Fruit fly (Drosophila melanogaster) whole organism, embryonic: ENCODE results near the gene Rab5.

Experiments
- ATbp ChIP-seq: fragments of 200-800 bp; sonication (Bioruptor generic); optimal IDR thresholded peaks from 2 replicates; lab custom pipeline; 2017; ENCODE audit warnings: missing biosample characterization, mild to moderate bottlenecking, missing genetic modification characterization, missing genetic modification reagents
- CG10366 ChIP-seq: fragments of 200-800 bp; sonication (Bioruptor generic); IDR thresholded peaks from 2 replicates; pipeline ENCODE4 v1.3.6; 2022; ENCODE audit warnings: missing biosample characterization, missing genetic modification characterization
- CG10565 ChIP-seq: fragments of 200-800 bp; sonication (Bioruptor generic); optimal IDR thresholded peaks from 3 replicates; lab custom pipeline; 2016; ENCODE audit warnings: missing biosample characterization, mild to moderate bottlenecking, missing genetic modification characterization
- CG14965 ChIP-seq: fragments of 200-800 bp; sonication (Bioruptor generic); optimal IDR thresholded peaks from 2 replicates; lab custom pipeline; 2016; ENCODE audit warnings: missing biosample characterization, missing genetic modification characterization, borderline replicate concordance
- CG15269 ChIP-seq: fragments of 200-800 bp; sonication (Bioruptor generic); optimal IDR thresholded peaks from 2 replicates; lab custom pipeline; 2018; ENCODE audit warnings: missing biosample characterization, mild to moderate bottlenecking, missing genetic modification characterization, moderate library complexity
- CG15514 ChIP-seq: fragments of 200-800 bp; sonication (Bioruptor generic); optimal IDR thresholded peaks from 3 replicates; lab custom pipeline; 2017; ENCODE audit warnings: missing biosample characterization, missing genetic modification characterization, mild to moderate bottlenecking, moderate library complexity, missing genetic modification reagents
- CG16863 ChIP-seq: fragments of 200-800 bp; sonication (Bioruptor generic); optimal IDR thresholded peaks from 3 replicates; lab custom pipeline; 2016; ENCODE audit warnings: missing biosample characterization, missing genetic modification characterization
- CG17385 ChIP-seq: fragments of 200-800 bp; sonication (Bioruptor generic); optimal IDR thresholded peaks from 3 replicates; lab custom pipeline; 2018; ENCODE audit warnings: missing biosample characterization, mild to moderate bottlenecking, missing genetic modification characterization
- CG17612 ChIP-seq: fragments of 200-800 bp; sonication (Bioruptor generic); IDR thresholded peaks from 2 replicates; pipeline ENCODE4 v1.3.6; 2022; ENCODE audit warnings: missing biosample characterization, missing genetic modification characterization
- CG31365 ChIP-seq: fragments of 200-800 bp; sonication (Bioruptor generic); optimal IDR thresholded peaks from 2 replicates; lab custom pipeline; 2018; ENCODE audit warnings: missing biosample characterization, mild to moderate bottlenecking, missing genetic modification characterization
- CG33557 ChIP-seq: fragments of 200-800 bp; sonication (Bioruptor generic); optimal IDR thresholded peaks from 2 replicates; lab custom pipeline; 2019; ENCODE audit warnings: missing biosample characterization, mild to moderate bottlenecking, missing genetic modification characterization, moderate library complexity
- CG4282 ChIP-seq: fragments of 200-800 bp; sonication (Bioruptor generic); optimal IDR thresholded peaks from 2 replicates; lab custom pipeline; 2016; ENCODE audit warnings: missing biosample characterization, missing genetic modification characterization
- CG6683 ChIP-seq: fragments of 200-800 bp; sonication (Bioruptor generic); optimal IDR thresholded peaks from 2 replicates; lab custom pipeline; 2017; ENCODE audit warnings: missing biosample characterization, mild to moderate bottlenecking, missing genetic modification characterization, missing genetic modification reagents
- CG6765 ChIP-seq: fragments of 200-800 bp; sonication (Bioruptor generic); optimal IDR thresholded peaks from 3 replicates; lab custom pipeline; 2017; ENCODE audit warnings: missing biosample characterization, mild to moderate bottlenecking, missing genetic modification characterization
- CG7372 ChIP-seq: fragments of 200-800 bp; sonication (Bioruptor generic); IDR thresholded peaks from 2 replicates; pipeline ENCODE4 v1.3.6; 2022; ENCODE audit warnings: missing biosample characterization, missing genetic modification characterization
- CG9727 ChIP-seq: fragments of 200-800 bp; sonication (Bioruptor generic); optimal IDR thresholded peaks from 3 replicates; lab custom pipeline; 2017; ENCODE audit warnings: missing biosample characterization, mild to moderate bottlenecking, missing genetic modification characterization
- HHEX ChIP-seq: fragments of 200-800 bp; sonication (Bioruptor generic); optimal IDR thresholded peaks from 3 replicates; lab custom pipeline; 2017; ENCODE audit warnings: missing biosample characterization, mild to moderate bottlenecking, missing genetic modification characterization, missing genetic modification reagents
- Hsf ChIP-seq: fragments of 200-800 bp; sonication (Bioruptor generic); optimal IDR thresholded peaks from 3 replicates; lab custom pipeline; 2016; ENCODE audit warnings: missing biosample characterization, missing genetic modification characterization
- MESR4 ChIP-seq: fragments of 200-800 bp; sonication (Bioruptor generic); optimal IDR thresholded peaks from 2 replicates; lab custom pipeline; 2018; ENCODE audit warnings: missing biosample characterization, mild to moderate bottlenecking, missing genetic modification characterization, moderate library complexity
- NfI ChIP-seq: fragments of 200-800 bp; sonication (Bioruptor generic); optimal IDR thresholded peaks from 3 replicates; lab custom pipeline; 2018; ENCODE audit warnings: missing biosample characterization, mild to moderate bottlenecking, missing genetic modification characterization, moderate library complexity
- Xbp1 ChIP-seq: fragments of 200-800 bp; sonication (Bioruptor generic); optimal IDR thresholded peaks from 3 replicates; lab custom pipeline; 2016; ENCODE audit warnings: missing biosample characterization, mild to moderate bottlenecking, missing genetic modification characterization
- YL-1 ChIP-seq: fragments of 200-800 bp; sonication (Bioruptor generic); optimal IDR thresholded peaks from 3 replicates; lab custom pipeline; 2017; ENCODE audit warnings: missing biosample characterization, mild to moderate bottlenecking, missing genetic modification characterization
- abd-A ChIP-seq: fragments of 200-800 bp; sonication (Bioruptor generic); optimal IDR thresholded peaks from 3 replicates; lab custom pipeline; 2019; ENCODE audit warnings: missing biosample characterization, mild to moderate bottlenecking, missing genetic modification characterization, moderate library complexity
- ash1 ChIP-seq: fragments of 200-800 bp; sonication (Bioruptor generic); optimal IDR thresholded peaks from 2 replicates; lab custom pipeline; 2018; ENCODE audit warnings: missing biosample characterization, mild to moderate bottlenecking, missing genetic modification characterization
- bbx ChIP-seq: fragments of 200-800 bp; sonication (Bioruptor generic); IDR thresholded peaks from 2 replicates; pipeline ENCODE4 v1.3.6; 2022; ENCODE audit warnings: missing biosample characterization, missing genetic modification characterization; ENCODE audit not compliant: partially characterized antibody
- cato ChIP-seq: fragments of 200-800 bp; sonication (Bioruptor generic); optimal IDR thresholded peaks from 2 replicates; lab custom pipeline; 2016; ENCODE audit warnings: missing biosample characterization, missing genetic modification characterization, borderline replicate concordance
- caup ChIP-seq: fragments of 200-800 bp; sonication (Bioruptor generic); optimal IDR thresholded peaks from 3 replicates; lab custom pipeline; 2017; ENCODE audit warnings: missing biosample characterization, mild to moderate bottlenecking, missing genetic modification characterization, moderate library complexity; ENCODE audit not compliant: severe bottlenecking
- chn ChIP-seq: fragments of 200-800 bp; sonication (Bioruptor generic); optimal IDR thresholded peaks from 2 replicates; lab custom pipeline; 2016; ENCODE audit warnings: missing biosample characterization, missing genetic modification characterization
- corto ChIP-seq: fragments of 200-800 bp; sonication (Bioruptor generic); optimal IDR thresholded peaks from 2 replicates; lab custom pipeline; 2016; ENCODE audit warnings: missing biosample characterization, mild to moderate bottlenecking, missing genetic modification characterization, moderate library complexity
- crol ChIP-seq: fragments of 200-800 bp; sonication (Bioruptor generic); IDR thresholded peaks from 2 replicates; pipeline ENCODE4 v1.3.6; 2022; ENCODE audit warnings: missing biosample characterization, missing genetic modification characterization
- danr ChIP-seq: fragments of 200-800 bp; sonication (Bioruptor generic); IDR thresholded peaks from 2 replicates; pipeline ENCODE4 v1.3.6; 2022; ENCODE audit warnings: missing biosample characterization, missing genetic modification characterization
- dati ChIP-seq: fragments of 200-800 bp; sonication (Bioruptor generic); IDR thresholded peaks from 2 replicates; pipeline ENCODE4 v1.3.6; 2022; ENCODE audit warnings: missing biosample characterization, missing genetic modification characterization
- emc ChIP-seq: fragments of 200-800 bp; sonication (Bioruptor generic); optimal IDR thresholded peaks from 2 replicates; lab custom pipeline; 2016; ENCODE audit warnings: missing biosample characterization, missing genetic modification characterization
- gcm2 ChIP-seq: fragments of 200-800 bp; sonication (Bioruptor generic); optimal IDR thresholded peaks from 2 replicates; lab custom pipeline; 2016; ENCODE audit warnings: missing biosample characterization, missing genetic modification characterization
- gsb-n ChIP-seq: fragments of 200-800 bp; sonication (Bioruptor generic); optimal IDR thresholded peaks from 3 replicates; lab custom pipeline; 2018; ENCODE audit warnings: missing biosample characterization, mild to moderate bottlenecking, missing genetic modification characterization
- ind ChIP-seq: fragments of 200-800 bp; sonication (Bioruptor generic); optimal IDR thresholded peaks from 3 replicates; lab custom pipeline; 2016; ENCODE audit warnings: missing biosample characterization, missing genetic modification characterization
- jigr1 ChIP-seq: fragments of 200-800 bp; sonication (Bioruptor generic); IDR thresholded peaks from 3 replicates; pipeline ENCODE4 v1.3.6; 2022; ENCODE audit warnings: missing biosample characterization, missing genetic modification characterization
- lbe ChIP-seq: fragments of 200-800 bp; sonication (Bioruptor generic); optimal IDR thresholded peaks from 2 replicates; lab custom pipeline; 2016; ENCODE audit warnings: missing biosample characterization, mild to moderate bottlenecking, missing genetic modification characterization
- oc ChIP-seq: fragments of 200-800 bp; sonication (Bioruptor generic); optimal IDR thresholded peaks from 2 replicates; lab custom pipeline; 2018; ENCODE audit warnings: missing biosample characterization, mild to moderate bottlenecking, missing genetic modification characterization, moderate library complexity
- pho ChIP-seq: fragments of 200-800 bp; sonication (Bioruptor generic); optimal IDR thresholded peaks from 2 replicates; lab custom pipeline; 2016; ENCODE audit warnings: missing biosample characterization, missing genetic modification characterization
- pita ChIP-seq: fragments of 200-800 bp; sonication (Bioruptor generic); optimal IDR thresholded peaks from 2 replicates; lab custom pipeline; 2017; ENCODE audit warnings: missing biosample characterization, mild to moderate bottlenecking, missing genetic modification characterization
- pzg ChIP-seq: fragments of 200-800 bp; sonication (Bioruptor generic); optimal IDR thresholded peaks from 3 replicates; lab custom pipeline; 2018; ENCODE audit warnings: missing biosample characterization, mild to moderate bottlenecking, missing genetic modification characterization, moderate library complexity
- sens-2 ChIP-seq: fragments of 200-800 bp; sonication (Bioruptor generic); IDR thresholded peaks from 2 replicates; pipeline ENCODE4 v1.3.6; 2022; ENCODE audit warnings: missing biosample characterization, missing genetic modification characterization
- slou ChIP-seq: fragments of 200-800 bp; sonication (Bioruptor generic); optimal IDR thresholded peaks from 3 replicates; lab custom pipeline; 2016; ENCODE audit warnings: missing biosample characterization, missing genetic modification characterization
- sr ChIP-seq: fragments of 200-800 bp; sonication (Bioruptor generic); IDR thresholded peaks from 3 replicates; pipeline ENCODE4 v1.3.6; 2022; ENCODE audit warnings: missing biosample characterization, missing genetic modification characterization
- ssp ChIP-seq: fragments of 200-800 bp; sonication (Bioruptor generic); IDR thresholded peaks from 2 replicates; pipeline ENCODE4 v1.3.6; 2022; ENCODE audit warnings: missing biosample characterization, missing genetic modification characterization
- tgo ChIP-seq: fragments of 200-800 bp; sonication (Bioruptor generic); IDR thresholded peaks from 3 replicates; pipeline ENCODE4 v1.3.6; 2022; ENCODE audit warnings: missing biosample characterization, missing genetic modification characterization
- tio ChIP-seq: fragments of 200-800 bp; sonication (Bioruptor generic); optimal IDR thresholded peaks from 2 replicates; lab custom pipeline; 2017; ENCODE audit warnings: missing biosample characterization, missing genetic modification characterization, inconsistent platforms
- trh ChIP-seq: fragments of 200-800 bp; sonication (Bioruptor generic); optimal IDR thresholded peaks from 2 replicates; lab custom pipeline; 2016; ENCODE audit warnings: missing biosample characterization, missing genetic modification characterization
- ttk ChIP-seq: fragments of 200-800 bp; sonication (Bioruptor generic); IDR thresholded peaks from 2 replicates; pipeline ENCODE4 v2.1.2; 2022; ENCODE audit warnings: missing biosample characterization, missing genetic modification characterization
- yki ChIP-seq: fragments of >200 bp; optimal IDR thresholded peaks from 3 replicates; lab custom pipeline; 2018
- zen ChIP-seq: fragments of 200-800 bp; sonication (Bioruptor generic); optimal IDR thresholded peaks from 3 replicates; lab custom pipeline; 2018; ENCODE audit warnings: missing biosample characterization, mild to moderate bottlenecking, missing genetic modification characterization, moderate library complexity

Gene Rab5

dm6 chr2L:2394872-2395271, 29.8 kb upstream of the Rab5 start (continued):
- TF ChIP-seq CG6765 (GFP tag; lab: Kevin White, UChicago) (no peak), CG16863 (GFP tag; lab: Kevin White, UChicago) (no peak), Hsf (no peak), tgo (GFP tag; lab: Robert Waterston, UW) (no peak), YL-1 (no peak), CG17385 (GFP tag; lab: Kevin White, UChicago) (no peak), CG15269 (tag; lab: Kevin White, UChicago) (peak; percentile 3), CG33557 (GFP tag; lab: Kevin White, UChicago) (no peak), slou (no peak), CG31365 (tag; lab: Kevin White, UChicago) (no peak), ind (no peak), caup (GFP tag; lab: Kevin White, UChicago) (no peak), pho (GFP tag; lab: Kevin White, UChicago) (no peak), gsb-n (tag; lab: Kevin White, UChicago) (no peak), lbe (GFP tag; lab: Kevin White, UChicago) (no peak), tio (GFP tag; lab: Kevin White, UChicago) (no peak), chn (GFP tag; lab: Kevin White, UChicago) (no peak), yki (no peak), ttk (GFP tag; lab: Robert Waterston, UW) (no peak), CG7372 (GFP tag; lab: Robert Waterston, UW) (no peak), Xbp1 (GFP tag; lab: Kevin White, UChicago) (no peak), sr (GFP tag; lab: Robert Waterston, UW) (no peak), abd-A (tag; lab: Kevin White, UChicago) (no peak), CG9727 (GFP tag; lab: Kevin White, UChicago) (no peak), CG14965 (no peak), pita (GFP tag; lab: Kevin White, UChicago) (no peak), CG10565 (GFP tag; lab: Kevin White, UChicago) (no peak), CG4282 (no peak), dati (no peak), CG17612 (no peak), MESR4 (no peak), danr (GFP tag; lab: Robert Waterston, UW) (no peak), ash1 (no peak), zen (no peak), ssp (no peak), ATbp (GFP tag; lab: Kevin White, UChicago) (peak; percentile 3), HHEX (no peak), corto (GFP tag; lab: Kevin White, UChicago) (no peak), CG6683 (GFP tag; lab: Kevin White, UChicago) (no peak), sens-2 (GFP tag; lab: Robert Waterston, UW) (no peak), pzg (GFP tag; lab: Kevin White, UChicago) (no peak), gcm2 (no peak), bbx (no peak), cato (GFP tag; lab: Kevin White, UChicago) (no peak), crol (GFP tag; lab: Robert Waterston, UW) (no peak), CG10366 (GFP tag; lab: Robert Waterston, UW) (no peak), trh (GFP tag; lab: Kevin White, UChicago) (no peak), emc (GFP tag; lab: Kevin White, UChicago) (no peak), jigr1 (GFP tag; lab: Robert Waterston, UW) (no peak), CG15514 (no peak), NfI (GFP tag; lab: Kevin White, UChicago) (no peak), oc (tag; lab: Kevin White, UChicago) (no peak)
